Worm (Caenorhabditis elegans) whole organism, L2 larva: ENCODE data around the gene R02F2.6.

Source experiments
- C34F6.9 ChIP-seq: fragments of 150-350 bp; optimal IDR thresholded peaks from 2 replicates; lab custom pipeline; 2014; ENCODE audit warnings: missing biosample characterization, missing genetic modification characterization
- F13H6.1 ChIP-seq: sonication (generic microtip); optimal IDR thresholded peaks from 2 replicates; lab custom pipeline; 2016; ENCODE audit warnings: missing genetic modification characterization, missing compliant biosample characterization
- R02D3.7 ChIP-seq: fragments of 150-350 bp; optimal IDR thresholded peaks from 2 replicates; lab custom pipeline; 2014; ENCODE audit warnings: missing biosample characterization, missing genetic modification characterization
- Y55F3AM.14 ChIP-seq: fragments of 200-800 bp; sonication (Bioruptor generic); optimal IDR thresholded peaks from 2 replicates; lab custom pipeline; 2018; ENCODE audit warnings: mild to moderate bottlenecking, missing genetic modification characterization, missing compliant biosample characterization
- ZK546.5 ChIP-seq: sonication (generic microtip); optimal IDR thresholded peaks from 2 replicates; lab custom pipeline; 2017; ENCODE audit warnings: missing biosample characterization, missing genetic modification characterization
- alr-1 ChIP-seq: fragments of 150-350 bp; optimal IDR thresholded peaks from 2 replicates; lab custom pipeline; 2014; ENCODE audit warnings: missing biosample characterization, missing genetic modification characterization
- aly-2 ChIP-seq: fragments of 150-350 bp; optimal IDR thresholded peaks from 2 replicates; lab custom pipeline; 2014; ENCODE audit warnings: missing biosample characterization, missing genetic modification characterization
- ama-1 ChIP-seq: fragments of 150-350 bp; optimal IDR thresholded peaks from 2 replicates; lab custom pipeline; 2018; ENCODE audit warnings: inconsistent platforms
- blmp-1 ChIP-seq: sonication (generic microtip); optimal IDR thresholded peaks from 2 replicates; lab custom pipeline; 2017; ENCODE audit warnings: missing genetic modification characterization, mild to moderate bottlenecking, missing compliant biosample characterization, antibody characterized with exemption, moderate library complexity; ENCODE audit not compliant: insufficient read depth
- ceh-16 ChIP-seq: fragments of 150-350 bp; optimal IDR thresholded peaks from 2 replicates; lab custom pipeline; 2014; ENCODE audit warnings: missing biosample characterization, missing genetic modification characterization
- ceh-82 ChIP-seq: fragments of 150-350 bp; optimal IDR thresholded peaks from 2 replicates; lab custom pipeline; 2014; ENCODE audit warnings: missing biosample characterization, missing genetic modification characterization
- crh-2 ChIP-seq: sonication (generic microtip); optimal IDR thresholded peaks from 2 replicates; lab custom pipeline; 2017; ENCODE audit warnings: missing biosample characterization, missing genetic modification characterization
- dmd-4 ChIP-seq: sonication (generic microtip); optimal IDR thresholded peaks from 2 replicates; lab custom pipeline; 2017; ENCODE audit warnings: missing biosample characterization, missing genetic modification characterization
- egl-27 ChIP-seq: sonication (generic microtip); optimal IDR thresholded peaks from 3 replicates; lab custom pipeline; 2017; ENCODE audit warnings: missing biosample characterization, missing genetic modification reagents, missing genetic modification characterization
- elt-1 ChIP-seq: fragments of 150-350 bp; optimal IDR thresholded peaks from 2 replicates; lab custom pipeline; 2014; ENCODE audit warnings: missing biosample characterization, missing genetic modification characterization
- elt-3 ChIP-seq: sonication (generic microtip); optimal IDR thresholded peaks from 2 replicates; lab custom pipeline; 2017; ENCODE audit warnings: missing biosample characterization, missing genetic modification characterization
- fos-1 ChIP-seq: fragments of 150-350 bp; optimal IDR thresholded peaks from 2 replicates; lab custom pipeline; 2014; ENCODE audit warnings: missing biosample characterization, missing genetic modification characterization
- gmeb-1 ChIP-seq: fragments of 150-350 bp; optimal IDR thresholded peaks from 2 replicates; lab custom pipeline; 2014; ENCODE audit warnings: missing biosample characterization, missing genetic modification characterization
- lin-11 ChIP-seq: fragments of 150-350 bp; sonication (generic microtip); optimal IDR thresholded peaks from 2 replicates; lab custom pipeline; 2014; ENCODE audit warnings: missing biosample characterization, missing genetic modification characterization, inconsistent platforms, mixed read lengths
- lin-13 ChIP-seq: fragments of 150-350 bp; optimal IDR thresholded peaks from 2 replicates; lab custom pipeline; 2014; ENCODE audit warnings: missing biosample characterization, missing genetic modification reagents, missing genetic modification characterization
- lin-39 ChIP-seq: fragments of 150-350 bp; optimal IDR thresholded peaks from 2 replicates; lab custom pipeline; 2014; ENCODE audit warnings: missing biosample characterization, missing genetic modification reagents, missing genetic modification characterization
- lsy-2 ChIP-seq, 2 experiments: fragments of 150-350 bp in 1 of 2; sonication (generic microtip) in 1 of 2; optimal IDR thresholded peaks; 2 replicates each; lab custom pipeline; 2014 to 2017; ENCODE audit warnings: missing biosample characterization in 2 of 2, missing genetic modification characterization in 2 of 2
- mab-5 ChIP-seq: fragments of 150-350 bp; optimal IDR thresholded peaks from 2 replicates; lab custom pipeline; 2014; ENCODE audit warnings: missing biosample characterization, missing genetic modification characterization
- mbf-1 ChIP-seq: sonication (generic microtip); optimal IDR thresholded peaks from 2 replicates; lab custom pipeline; 2017; ENCODE audit warnings: missing biosample characterization, missing genetic modification characterization
- mdl-1 ChIP-seq, 2 experiments: fragments of 150-350 bp in 1 of 2; sonication (generic microtip) in 1 of 2; optimal IDR thresholded peaks; 2 replicates each; lab custom pipeline; 2017; ENCODE audit warnings: missing biosample characterization in 2 of 2, missing genetic modification characterization in 2 of 2
- nhr-10 ChIP-seq: sonication (generic microtip); optimal IDR thresholded peaks from 2 replicates; lab custom pipeline; 2017; ENCODE audit warnings: missing biosample characterization, missing genetic modification characterization
- nhr-11 ChIP-seq: fragments of 150-350 bp; optimal IDR thresholded peaks from 2 replicates; lab custom pipeline; 2014; ENCODE audit warnings: missing biosample characterization, missing genetic modification characterization
- nhr-12 ChIP-seq: fragments of 150-350 bp; optimal IDR thresholded peaks from 2 replicates; lab custom pipeline; 2014; ENCODE audit warnings: missing biosample characterization, missing genetic modification characterization
- nhr-129 ChIP-seq: fragments of 150-350 bp; optimal IDR thresholded peaks from 2 replicates; lab custom pipeline; 2014; ENCODE audit warnings: missing biosample characterization, missing genetic modification characterization
- nhr-21 ChIP-seq: fragments of 150-350 bp; optimal IDR thresholded peaks from 2 replicates; lab custom pipeline; 2014; ENCODE audit warnings: missing biosample characterization, missing genetic modification characterization
- nhr-23 ChIP-seq: fragments of 150-350 bp; optimal IDR thresholded peaks from 2 replicates; lab custom pipeline; 2014; ENCODE audit warnings: missing biosample characterization, missing genetic modification reagents, missing genetic modification characterization
- nhr-237 ChIP-seq: fragments of 150-350 bp; optimal IDR thresholded peaks from 2 replicates; lab custom pipeline; 2014; ENCODE audit warnings: missing biosample characterization, missing genetic modification characterization
- nhr-25 ChIP-seq: fragments of 150-350 bp; sonication (generic microtip); optimal IDR thresholded peaks from 3 replicates; lab custom pipeline; 2014; ENCODE audit warnings: missing biosample characterization, missing genetic modification characterization
- nhr-6 ChIP-seq: fragments of 150-350 bp; optimal IDR thresholded peaks from 2 replicates; lab custom pipeline; 2014; ENCODE audit warnings: missing biosample characterization, missing genetic modification characterization
- nhr-77 ChIP-seq: fragments of 150-350 bp; optimal IDR thresholded peaks from 2 replicates; lab custom pipeline; 2014; ENCODE audit warnings: missing biosample characterization, missing genetic modification characterization
- peb-1 ChIP-seq: fragments of 150-350 bp; optimal IDR thresholded peaks from 2 replicates; lab custom pipeline; 2014; ENCODE audit warnings: missing biosample characterization, missing genetic modification characterization
- sem-4 ChIP-seq: fragments of 150-350 bp; optimal IDR thresholded peaks from 2 replicates; lab custom pipeline; 2014; ENCODE audit warnings: missing biosample characterization, missing genetic modification reagents, missing genetic modification characterization
- skn-1 ChIP-seq: sonication (generic microtip); optimal IDR thresholded peaks from 2 replicates; lab custom pipeline; 2017; ENCODE audit warnings: missing biosample characterization, missing genetic modification characterization
- sma-3 ChIP-seq: sonication (generic microtip); optimal IDR thresholded peaks from 2 replicates; lab custom pipeline; 2016; ENCODE audit warnings: missing genetic modification reagents, missing genetic modification characterization, missing compliant biosample characterization
- sma-9 ChIP-seq, 2 experiments: fragments of 150-350 bp in 1 of 2; sonication (generic microtip) in 1 of 2; optimal IDR thresholded peaks; 2 replicates each; lab custom pipeline; 2014 to 2016; ENCODE audit warnings: missing genetic modification characterization in 2 of 2, mild to moderate bottlenecking in 1 of 2, missing biosample characterization in 1 of 2, missing compliant biosample characterization in 1 of 2, missing genetic modification reagents in 1 of 2, moderate library complexity in 1 of 2
- snpc-4 ChIP-seq: fragments of 150-350 bp; optimal IDR thresholded peaks from 2 replicates; lab custom pipeline; 2014; ENCODE audit warnings: missing biosample characterization, missing genetic modification characterization
- unc-39 ChIP-seq: fragments of 150-350 bp; optimal IDR thresholded peaks from 2 replicates; lab custom pipeline; 2014; ENCODE audit warnings: missing biosample characterization, missing genetic modification characterization
- unc-55 ChIP-seq: fragments of 150-350 bp; sonication (generic microtip); optimal IDR thresholded peaks from 3 replicates; lab custom pipeline; 2014; ENCODE audit warnings: missing biosample characterization, missing genetic modification reagents, missing genetic modification characterization
- unc-62 ChIP-seq: fragments of 150-350 bp; optimal IDR thresholded peaks from 2 replicates; lab custom pipeline; 2014; ENCODE audit warnings: missing biosample characterization, missing genetic modification reagents, missing genetic modification characterization
- zag-1 ChIP-seq: fragments of 150-350 bp; optimal IDR thresholded peaks from 2 replicates; lab custom pipeline; 2014; ENCODE audit warnings: missing biosample characterization, missing genetic modification characterization
- ztf-1 ChIP-seq: fragments of 200-800 bp; sonication (Bioruptor generic); conservative IDR thresholded peaks from 2 replicates; pipeline ENCODE4 v1.3.6; 2022; ENCODE audit warnings: missing genetic modification characterization, missing compliant biosample characterization
- ztf-11 ChIP-seq: sonication (generic microtip); optimal IDR thresholded peaks from 2 replicates; lab custom pipeline; 2017; ENCODE audit warnings: missing biosample characterization, missing genetic modification characterization
- ztf-4 ChIP-seq: fragments of 150-350 bp; optimal IDR thresholded peaks from 2 replicates; lab custom pipeline; 2014; ENCODE audit warnings: missing biosample characterization, missing genetic modification characterization

R02F2.6 gene

DNA sequence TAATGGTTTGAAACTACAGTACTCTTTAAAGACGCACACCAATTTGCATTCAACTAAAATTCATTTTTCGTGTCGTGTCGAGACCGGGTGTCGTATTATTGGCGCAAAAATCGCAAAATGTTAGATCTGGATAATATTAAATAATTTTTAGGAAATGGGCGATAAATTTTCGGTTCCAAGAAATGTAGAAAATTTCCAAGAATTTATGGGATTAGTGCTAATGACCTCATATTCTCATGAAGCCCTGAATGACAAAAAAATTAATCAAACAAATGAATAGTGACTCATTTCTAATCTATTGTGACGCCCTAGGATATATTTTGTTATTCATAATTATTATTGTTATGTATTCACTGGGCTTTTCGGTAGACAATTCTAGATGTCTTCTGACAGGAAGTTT is 22.0 kb upstream of the R02F2.6 start:
- peak in 1 of 2 experiments; percentile 39 for TF ChIP-seq lsy-2 (tag; optimal IDR thresholded peaks at IDR 0.05; lab: Kevin White, UChicago)
- TF ChIP-seq nhr-21 (tag; lab: Kevin White, UChicago) = peak; percentile 47
- TF ChIP-seq C34F6.9 (tag; lab: Kevin White, UChicago) = no peak

DNA sequence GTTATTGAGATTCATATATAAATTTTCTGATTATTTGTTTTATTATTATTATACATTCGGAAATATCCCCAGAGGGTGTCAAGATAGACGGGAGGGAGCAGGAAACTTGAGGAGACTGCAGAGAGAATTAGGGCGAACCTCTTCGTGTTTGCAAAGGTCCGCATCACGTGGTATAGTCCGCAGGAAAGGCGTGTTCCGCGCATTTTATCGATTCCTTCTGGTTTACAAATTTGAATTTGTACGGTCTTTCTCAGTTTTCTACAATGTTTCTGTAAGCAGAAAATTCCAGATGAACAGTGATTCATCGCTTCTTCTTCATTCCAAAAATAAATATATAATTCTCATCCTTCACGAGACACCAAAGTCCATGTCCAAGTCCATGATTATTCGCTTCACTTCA is 21.2 kb upstream of the R02F2.6 start:
- TF ChIP-seq lsy-2 (tag; optimal IDR thresholded peaks at IDR 0.05; lab: Kevin White, UChicago) = no peak
- no peak for TF ChIP-seq ceh-82 (tag; lab: Kevin White, UChicago)
- no peak for TF ChIP-seq fos-1 (tag; lab: Kevin White, UChicago)
- no peak for TF ChIP-seq R02D3.7
- TF ChIP-seq ztf-1 (GFP tag; lab: Robert Waterston, UW) = no peak
- no peak for TF ChIP-seq elt-3 (tag; lab: Kevin White, UChicago)
- no peak for TF ChIP-seq mab-5 (tag; lab: Kevin White, UChicago)
- TF ChIP-seq C34F6.9 (tag; lab: Kevin White, UChicago) = no peak
- no peak for TF ChIP-seq unc-39 (tag; lab: Kevin White, UChicago)
- TF ChIP-seq peb-1 (tag; lab: Kevin White, UChicago) = no peak
- no peak for TF ChIP-seq blmp-1 (tag; lab: Kevin White, UChicago)
- no peak for TF ChIP-seq nhr-77 (tag; lab: Kevin White, UChicago)
- no peak for TF ChIP-seq elt-1 (tag; lab: Kevin White, UChicago)
- no peak for TF ChIP-seq skn-1 (tag; lab: Kevin White, UChicago)
- no peak for TF ChIP-seq lin-39 (tag; lab: Kevin White, UChicago)

DNA sequence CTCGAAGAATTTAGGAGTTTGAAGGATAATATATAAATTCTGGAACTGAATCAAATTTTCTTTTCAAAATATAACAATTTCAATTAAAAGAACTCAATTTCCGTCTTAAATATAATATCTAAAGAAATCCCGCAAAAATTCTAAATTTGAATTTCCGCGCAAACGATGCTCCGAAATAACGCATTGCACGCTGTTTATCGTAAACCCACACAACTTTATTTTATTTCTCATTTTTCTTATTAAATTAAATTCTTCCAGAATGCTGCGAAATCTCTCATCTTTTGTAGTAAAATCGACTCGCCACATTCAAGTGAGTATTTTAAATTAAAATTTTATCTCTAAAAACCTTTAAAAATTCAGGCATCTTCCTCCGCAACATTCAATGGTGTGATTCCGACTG is 20.2 kb upstream of the R02F2.6 start, which contains the start of gene R02F2.9:
Gene R02F2.9 (plus strand): TSS at position 218 of the 400 bp plus-strand sequence.
- TF ChIP-seq mdl-1 (tag; optimal IDR thresholded peaks at IDR 0.05; lab: Kevin White, UChicago) (no peak), nhr-237 (tag; lab: Kevin White, UChicago) (no peak), lin-13 (no peak), ceh-82 (tag; lab: Kevin White, UChicago) (no peak), nhr-11 (tag; lab: Kevin White, UChicago) (no peak), nhr-129 (tag; lab: Kevin White, UChicago) (no peak), blmp-1 (tag; lab: Kevin White, UChicago) (no peak), nhr-25 (tag; lab: Kevin White, UChicago) (no peak), elt-3 (tag; lab: Kevin White, UChicago) (no peak), gmeb-1 (tag; lab: Kevin White, UChicago) (peak; percentile 95), nhr-10 (no peak), egl-27 (tag; lab: Kevin White, UChicago) (no peak), nhr-21 (tag; lab: Kevin White, UChicago) (peak; percentile 15), dmd-4 (tag; lab: Kevin White, UChicago) (no peak), Y55F3AM.14 (GFP tag; lab: Kevin White, UChicago) (no peak), unc-55 (GFP tag; lab: Kevin White, UChicago) (peak; percentile 82), nhr-6 (no peak), aly-2 (tag; lab: Kevin White, UChicago) (no peak), ceh-16 (tag; lab: Kevin White, UChicago) (no peak), mab-5 (tag; lab: Kevin White, UChicago) (no peak), sma-3 (GFP tag; lab: Kevin White, UChicago) (peak; percentile 47), ztf-11 (tag; lab: Kevin White, UChicago) (no peak), zag-1 (tag; lab: Kevin White, UChicago) (no peak), nhr-77 (tag; lab: Kevin White, UChicago) (no peak), ZK546.5 (tag; lab: Kevin White, UChicago) (no peak), fos-1 (tag; lab: Kevin White, UChicago) (peak; percentile 4), R02D3.7 (peak; percentile 92), skn-1 (tag; lab: Kevin White, UChicago) (no peak), sem-4 (tag; lab: Kevin White, UChicago) (no peak), nhr-12 (tag; lab: Kevin White, UChicago) (no peak), snpc-4 (tag; lab: Kevin White, UChicago) (no peak), mbf-1 (no peak), sma-9 (GFP tag; optimal IDR thresholded peaks at IDR 0.05; lab: Kevin White, UChicago) (peak; percentile 32), sma-9 (tag; optimal IDR thresholded peaks at IDR 0.05; lab: Kevin White, UChicago) (no peak), lin-11 (tag; lab: Kevin White, UChicago) (no peak), ama-1 (no peak), ztf-1 (GFP tag; lab: Robert Waterston, UW) (no peak), peb-1 (tag; lab: Kevin White, UChicago) (no peak), crh-2 (tag; lab: Kevin White, UChicago) (peak; percentile 41), nhr-23 (tag; lab: Kevin White, UChicago) (no peak), lin-39 (tag; lab: Kevin White, UChicago) (no peak), elt-1 (tag; lab: Kevin White, UChicago) (no peak), F13H6.1 (tag; lab: Kevin White, UChicago) (no peak), unc-39 (tag; lab: Kevin White, UChicago) (no peak), alr-1 (no peak), ztf-4 (tag; lab: Kevin White, UChicago) (no peak), lsy-2 (tag; optimal IDR thresholded peaks at IDR 0.05; lab: Kevin White, UChicago) (peak in 1 of 2 experiments; percentile 47), unc-62 (GFP tag; lab: Kevin White, UChicago) (no peak)
